Fruit fly (Drosophila melanogaster) whole organism, pupa: Measurements from ENCODE around the gene His3.3B.

ENCODE experiments used
- CG17806 ChIP-seq: fragments of 200-800 bp; sonication (Bioruptor generic); optimal IDR thresholded peaks from 2 replicates; lab custom pipeline; 2018; ENCODE audit warnings: missing biosample characterization, mild to moderate bottlenecking, missing genetic modification characterization, moderate library complexity
- CG34367 ChIP-seq: fragments of 200-800 bp; sonication (Bioruptor generic); optimal IDR thresholded peaks from 2 replicates; lab custom pipeline; 2018; ENCODE audit warnings: missing biosample characterization, mild to moderate bottlenecking, missing genetic modification characterization
- Pif1A ChIP-seq: fragments of 200-800 bp; sonication (Bioruptor generic); optimal IDR thresholded peaks from 3 replicates; lab custom pipeline; 2016; ENCODE audit warnings: missing biosample characterization, missing genetic modification characterization

- TF ChIP-seq CG34367 (tag; lab: Kevin White, UChicago) (no peak), CG17806 (tag; lab: Kevin White, UChicago) (no peak), Pif1A (GFP tag; lab: Kevin White, UChicago) (no peak)
These were observed 36.7 kb downstream of the His3.3B start for dm6 chrX:9119671-9120364.
